Fruit fly (Drosophila melanogaster): ENCODE results near the gene HGTX.

DNA sequence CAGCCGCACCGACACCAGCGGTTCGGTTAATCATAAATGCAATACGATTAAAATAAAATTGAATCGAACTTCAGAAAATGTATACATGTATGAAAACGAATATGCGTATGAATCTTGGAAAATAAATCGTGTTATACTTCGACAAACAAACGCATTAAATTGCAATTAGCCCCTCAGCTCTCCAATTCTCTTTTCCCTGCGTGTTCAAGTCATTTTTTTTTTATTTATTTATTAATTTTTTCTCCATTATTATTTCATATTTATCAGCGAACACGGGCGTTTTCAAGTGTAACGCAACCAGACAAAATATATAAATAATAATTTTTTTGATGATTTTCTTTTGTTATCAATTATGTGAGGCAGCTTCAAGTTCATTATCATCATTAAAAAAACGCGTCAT, 15.8 kb upstream of the HGTX start:
- TF ChIP-seq fd96Ca (GFP tag; IDR thresholded peaks at IDR 0.05) = no peak
- no peak for TF ChIP-seq Ets98B (GFP tag; IDR thresholded peaks at IDR 0.05)
- TF ChIP-seq CG12605 (GFP tag; IDR thresholded peaks at IDR 0.05) = no peak
- no peak for TF ChIP-seq CG8301 (tag; optimal IDR thresholded peaks at IDR 0.05)
- no peak for TF ChIP-seq EcR (GFP tag; optimal IDR thresholded peaks at IDR 0.05)
- no peak for TF ChIP-seq Pif1A (GFP tag; optimal IDR thresholded peaks at IDR 0.05)
- no peak for TF ChIP-seq rn (GFP tag; IDR thresholded peaks at IDR 0.05)
- TF ChIP-seq CG17806 (tag; optimal IDR thresholded peaks at IDR 0.05) = no peak
- TF ChIP-seq CG14655 (GFP tag; optimal IDR thresholded peaks at IDR 0.05) = no peak
- TF ChIP-seq CG4496 (GFP tag; IDR thresholded peaks at IDR 0.05) = no peak
